Worm (Caenorhabditis elegans) whole organism, L4/young adult: Measurements from ENCODE around the gene baf-1.

Experiments
- dao-5 ChIP-seq: sonication (generic microtip); optimal IDR thresholded peaks from 2 replicates; lab custom pipeline; 2016; ENCODE audit warnings: missing genotype, missing genetic modification characterization, moderate library complexity, missing compliant biosample characterization
- him-1 ChIP-seq: sonication (generic microtip); optimal IDR thresholded peaks from 2 replicates; lab custom pipeline; 2016; ENCODE audit warnings: missing genotype, missing genetic modification reagents, missing genetic modification characterization, missing compliant biosample characterization

ce11 chrIII:9494209-9494608, 26.9 kb downstream of the baf-1 start:
- TF ChIP-seq dao-5 (tag; lab: Kevin White, UChicago) (no peak), him-1 (tag; lab: Kevin White, UChicago) (no peak)
